Worm (Caenorhabditis elegans) whole organism, L2 larva: ENCODE data around the gene srz-56.

Experiments used
- C34F6.9 ChIP-seq: fragments of 150-350 bp; optimal IDR thresholded peaks from 2 replicates; lab custom pipeline; 2014; ENCODE audit warnings: missing biosample characterization, missing genetic modification characterization
- F13H6.1 ChIP-seq: sonication (generic microtip); optimal IDR thresholded peaks from 2 replicates; lab custom pipeline; 2016; ENCODE audit warnings: missing genetic modification characterization, missing compliant biosample characterization
- R02D3.7 ChIP-seq: fragments of 150-350 bp; optimal IDR thresholded peaks from 2 replicates; lab custom pipeline; 2014; ENCODE audit warnings: missing biosample characterization, missing genetic modification characterization
- Y55F3AM.14 ChIP-seq: fragments of 200-800 bp; sonication (Bioruptor generic); optimal IDR thresholded peaks from 2 replicates; lab custom pipeline; 2018; ENCODE audit warnings: mild to moderate bottlenecking, missing genetic modification characterization, missing compliant biosample characterization
- aly-2 ChIP-seq: fragments of 150-350 bp; optimal IDR thresholded peaks from 2 replicates; lab custom pipeline; 2014; ENCODE audit warnings: missing biosample characterization, missing genetic modification characterization
- ama-1 ChIP-seq: fragments of 150-350 bp; optimal IDR thresholded peaks from 2 replicates; lab custom pipeline; 2018; ENCODE audit warnings: inconsistent platforms
- blmp-1 ChIP-seq: sonication (generic microtip); optimal IDR thresholded peaks from 2 replicates; lab custom pipeline; 2017; ENCODE audit warnings: missing genetic modification characterization, mild to moderate bottlenecking, missing compliant biosample characterization, antibody characterized with exemption, moderate library complexity; ENCODE audit not compliant: insufficient read depth
- ceh-16 ChIP-seq: fragments of 150-350 bp; optimal IDR thresholded peaks from 2 replicates; lab custom pipeline; 2014; ENCODE audit warnings: missing biosample characterization, missing genetic modification characterization
- crh-2 ChIP-seq: sonication (generic microtip); optimal IDR thresholded peaks from 2 replicates; lab custom pipeline; 2017; ENCODE audit warnings: missing biosample characterization, missing genetic modification characterization
- dmd-4 ChIP-seq: sonication (generic microtip); optimal IDR thresholded peaks from 2 replicates; lab custom pipeline; 2017; ENCODE audit warnings: missing biosample characterization, missing genetic modification characterization
- egl-27 ChIP-seq: sonication (generic microtip); optimal IDR thresholded peaks from 3 replicates; lab custom pipeline; 2017; ENCODE audit warnings: missing biosample characterization, missing genetic modification reagents, missing genetic modification characterization
- elt-1 ChIP-seq: fragments of 150-350 bp; optimal IDR thresholded peaks from 2 replicates; lab custom pipeline; 2014; ENCODE audit warnings: missing biosample characterization, missing genetic modification characterization
- elt-3 ChIP-seq: sonication (generic microtip); optimal IDR thresholded peaks from 2 replicates; lab custom pipeline; 2017; ENCODE audit warnings: missing biosample characterization, missing genetic modification characterization
- fos-1 ChIP-seq: fragments of 150-350 bp; optimal IDR thresholded peaks from 2 replicates; lab custom pipeline; 2014; ENCODE audit warnings: missing biosample characterization, missing genetic modification characterization
- gmeb-1 ChIP-seq: fragments of 150-350 bp; optimal IDR thresholded peaks from 2 replicates; lab custom pipeline; 2014; ENCODE audit warnings: missing biosample characterization, missing genetic modification characterization
- lin-11 ChIP-seq: fragments of 150-350 bp; sonication (generic microtip); optimal IDR thresholded peaks from 2 replicates; lab custom pipeline; 2014; ENCODE audit warnings: missing biosample characterization, missing genetic modification characterization, inconsistent platforms, mixed read lengths
- lin-13 ChIP-seq: fragments of 150-350 bp; optimal IDR thresholded peaks from 2 replicates; lab custom pipeline; 2014; ENCODE audit warnings: missing biosample characterization, missing genetic modification reagents, missing genetic modification characterization
- lsy-2 ChIP-seq, 2 experiments: fragments of 150-350 bp in 1 of 2; sonication (generic microtip) in 1 of 2; optimal IDR thresholded peaks; 2 replicates each; lab custom pipeline; 2014 to 2017; ENCODE audit warnings: missing biosample characterization in 2 of 2, missing genetic modification characterization in 2 of 2
- mab-5 ChIP-seq: fragments of 150-350 bp; optimal IDR thresholded peaks from 2 replicates; lab custom pipeline; 2014; ENCODE audit warnings: missing biosample characterization, missing genetic modification characterization
- mbf-1 ChIP-seq: sonication (generic microtip); optimal IDR thresholded peaks from 2 replicates; lab custom pipeline; 2017; ENCODE audit warnings: missing biosample characterization, missing genetic modification characterization
- nhr-11 ChIP-seq: fragments of 150-350 bp; optimal IDR thresholded peaks from 2 replicates; lab custom pipeline; 2014; ENCODE audit warnings: missing biosample characterization, missing genetic modification characterization
- nhr-12 ChIP-seq: fragments of 150-350 bp; optimal IDR thresholded peaks from 2 replicates; lab custom pipeline; 2014; ENCODE audit warnings: missing biosample characterization, missing genetic modification characterization
- nhr-21 ChIP-seq: fragments of 150-350 bp; optimal IDR thresholded peaks from 2 replicates; lab custom pipeline; 2014; ENCODE audit warnings: missing biosample characterization, missing genetic modification characterization
- nhr-23 ChIP-seq: fragments of 150-350 bp; optimal IDR thresholded peaks from 2 replicates; lab custom pipeline; 2014; ENCODE audit warnings: missing biosample characterization, missing genetic modification reagents, missing genetic modification characterization
- nhr-237 ChIP-seq: fragments of 150-350 bp; optimal IDR thresholded peaks from 2 replicates; lab custom pipeline; 2014; ENCODE audit warnings: missing biosample characterization, missing genetic modification characterization
- nhr-25 ChIP-seq: fragments of 150-350 bp; sonication (generic microtip); optimal IDR thresholded peaks from 3 replicates; lab custom pipeline; 2014; ENCODE audit warnings: missing biosample characterization, missing genetic modification characterization
- nhr-6 ChIP-seq: fragments of 150-350 bp; optimal IDR thresholded peaks from 2 replicates; lab custom pipeline; 2014; ENCODE audit warnings: missing biosample characterization, missing genetic modification characterization
- nhr-77 ChIP-seq: fragments of 150-350 bp; optimal IDR thresholded peaks from 2 replicates; lab custom pipeline; 2014; ENCODE audit warnings: missing biosample characterization, missing genetic modification characterization
- peb-1 ChIP-seq: fragments of 150-350 bp; optimal IDR thresholded peaks from 2 replicates; lab custom pipeline; 2014; ENCODE audit warnings: missing biosample characterization, missing genetic modification characterization
- skn-1 ChIP-seq: sonication (generic microtip); optimal IDR thresholded peaks from 2 replicates; lab custom pipeline; 2017; ENCODE audit warnings: missing biosample characterization, missing genetic modification characterization
- sma-3 ChIP-seq: sonication (generic microtip); optimal IDR thresholded peaks from 2 replicates; lab custom pipeline; 2016; ENCODE audit warnings: missing genetic modification reagents, missing genetic modification characterization, missing compliant biosample characterization
- sma-9 ChIP-seq, 2 experiments: fragments of 150-350 bp in 1 of 2; sonication (generic microtip) in 1 of 2; optimal IDR thresholded peaks; 2 replicates each; lab custom pipeline; 2014 to 2016; ENCODE audit warnings: missing genetic modification characterization in 2 of 2, mild to moderate bottlenecking in 1 of 2, missing biosample characterization in 1 of 2, missing compliant biosample characterization in 1 of 2, missing genetic modification reagents in 1 of 2, moderate library complexity in 1 of 2
- snpc-4 ChIP-seq: fragments of 150-350 bp; optimal IDR thresholded peaks from 2 replicates; lab custom pipeline; 2014; ENCODE audit warnings: missing biosample characterization, missing genetic modification characterization
- unc-39 ChIP-seq: fragments of 150-350 bp; optimal IDR thresholded peaks from 2 replicates; lab custom pipeline; 2014; ENCODE audit warnings: missing biosample characterization, missing genetic modification characterization
- unc-55 ChIP-seq: fragments of 150-350 bp; sonication (generic microtip); optimal IDR thresholded peaks from 3 replicates; lab custom pipeline; 2014; ENCODE audit warnings: missing biosample characterization, missing genetic modification reagents, missing genetic modification characterization
- zag-1 ChIP-seq: fragments of 150-350 bp; optimal IDR thresholded peaks from 2 replicates; lab custom pipeline; 2014; ENCODE audit warnings: missing biosample characterization, missing genetic modification characterization
- ztf-1 ChIP-seq: fragments of 200-800 bp; sonication (Bioruptor generic); conservative IDR thresholded peaks from 2 replicates; pipeline ENCODE4 v1.3.6; 2022; ENCODE audit warnings: missing genetic modification characterization, missing compliant biosample characterization
- ztf-11 ChIP-seq: sonication (generic microtip); optimal IDR thresholded peaks from 2 replicates; lab custom pipeline; 2017; ENCODE audit warnings: missing biosample characterization, missing genetic modification characterization
- ztf-4 ChIP-seq: fragments of 150-350 bp; optimal IDR thresholded peaks from 2 replicates; lab custom pipeline; 2014; ENCODE audit warnings: missing biosample characterization, missing genetic modification characterization

The srz-56 gene

ce11 chrIII:2240471-2240870 lies at the start of gene srz-56:
Gene srz-56, plus strand, starts transcription at chrIII:2240771.
- TF ChIP-seq ztf-4 (tag; lab: Kevin White, UChicago): no peak
- no peak for TF ChIP-seq elt-3 (tag; lab: Kevin White, UChicago)
- no peak for TF ChIP-seq blmp-1 (tag; lab: Kevin White, UChicago)
- TF ChIP-seq fos-1: no peak
- no peak for TF ChIP-seq lin-13 (GFP tag; lab: Kevin White, UChicago)
- no peak for TF ChIP-seq nhr-21 (tag; lab: Kevin White, UChicago)
- no peak for TF ChIP-seq nhr-23 (tag; lab: Kevin White, UChicago)
- no peak for TF ChIP-seq unc-55 (GFP tag; lab: Kevin White, UChicago)
- TF ChIP-seq nhr-11: no peak
- TF ChIP-seq mbf-1 (tag; lab: Kevin White, UChicago): no peak
- TF ChIP-seq ztf-11 (tag; lab: Kevin White, UChicago): no peak
- no peak for TF ChIP-seq aly-2 (tag; lab: Kevin White, UChicago)
- no peak for TF ChIP-seq Y55F3AM.14
- TF ChIP-seq sma-9 (GFP tag; optimal IDR thresholded peaks at IDR 0.05; lab: Kevin White, UChicago): no peak
- TF ChIP-seq sma-9 (tag; optimal IDR thresholded peaks at IDR 0.05; lab: Kevin White, UChicago): no peak

- no peak for TF ChIP-seq ceh-16
- no peak for TF ChIP-seq sma-9 (GFP tag; optimal IDR thresholded peaks at IDR 0.05; lab: Kevin White, UChicago)
- TF ChIP-seq sma-9 (tag; optimal IDR thresholded peaks at IDR 0.05; lab: Kevin White, UChicago): no peak
- TF ChIP-seq snpc-4 (tag; lab: Kevin White, UChicago): no peak
- no peak for TF ChIP-seq ztf-4 (tag; lab: Kevin White, UChicago)
- TF ChIP-seq unc-55 (GFP tag; lab: Kevin White, UChicago): no peak
- no peak for TF ChIP-seq C34F6.9 (tag; lab: Kevin White, UChicago)
- no peak for TF ChIP-seq nhr-77
- TF ChIP-seq mbf-1 (tag; lab: Kevin White, UChicago): no peak
- no peak for TF ChIP-seq lin-11
- no peak for TF ChIP-seq gmeb-1 (tag; lab: Kevin White, UChicago)
- TF ChIP-seq fos-1: no peak
- TF ChIP-seq skn-1: no peak
Observed at ce11 chrIII:2197706-2198105, 42.9 kb upstream of the srz-56 start, which contains the start of gene C39B5.6. Gene C39B5.6, plus strand, starts transcription at chrIII:2198006.

ce11 chrIII:2205155-2205554 lies 35.4 kb upstream of the srz-56 start:
- TF ChIP-seq nhr-237 (tag; lab: Kevin White, UChicago) (no peak), egl-27 (no peak), C34F6.9 (tag; lab: Kevin White, UChicago) (no peak), ama-1 (no peak), crh-2 (no peak), nhr-6 (tag; lab: Kevin White, UChicago) (no peak), nhr-23 (tag; lab: Kevin White, UChicago) (no peak), mab-5 (tag; lab: Kevin White, UChicago) (no peak)

ce11 chrIII:2207864-2208263 lies 32.7 kb upstream of the srz-56 start, which contains the start of gene C39B5.5:
Gene C39B5.5, plus strand, starts transcription at chrIII:2208164.
- TF ChIP-seq crh-2 (no peak), peb-1 (tag; lab: Kevin White, UChicago) (no peak), nhr-12 (no peak), zag-1 (no peak), skn-1 (no peak), nhr-77 (no peak), elt-1 (no peak), ztf-4 (tag; lab: Kevin White, UChicago) (no peak), R02D3.7 (tag; lab: Kevin White, UChicago) (no peak), ceh-16 (no peak), F13H6.1 (tag; lab: Kevin White, UChicago) (no peak), gmeb-1 (tag; lab: Kevin White, UChicago) (no peak), lin-13 (GFP tag; lab: Kevin White, UChicago) (no peak), ztf-11 (tag; lab: Kevin White, UChicago) (no peak), sma-3 (no peak), blmp-1 (tag; lab: Kevin White, UChicago) (no peak), dmd-4 (tag; lab: Kevin White, UChicago) (no peak), ztf-1 (GFP tag; lab: Robert Waterston, UW) (no peak)

- no peak for TF ChIP-seq dmd-4 (tag; lab: Kevin White, UChicago)
- TF ChIP-seq nhr-237 (tag; lab: Kevin White, UChicago): no peak
- TF ChIP-seq Y55F3AM.14: no peak
- TF ChIP-seq gmeb-1 (tag; lab: Kevin White, UChicago): no peak
- no peak for TF ChIP-seq lsy-2 (tag; optimal IDR thresholded peaks at IDR 0.05; lab: Kevin White, UChicago)
- TF ChIP-seq nhr-25 (tag; lab: Kevin White, UChicago): no peak
- no peak for TF ChIP-seq nhr-6 (tag; lab: Kevin White, UChicago)
- no peak for TF ChIP-seq unc-39 (tag; lab: Kevin White, UChicago)
- no peak for TF ChIP-seq sma-3
- TF ChIP-seq nhr-77: no peak
- no peak for TF ChIP-seq nhr-21 (tag; lab: Kevin White, UChicago)
- TF ChIP-seq C34F6.9 (tag; lab: Kevin White, UChicago): no peak
- TF ChIP-seq unc-55 (GFP tag; lab: Kevin White, UChicago): no peak
Observed at ce11 chrIII:2210601-2211000, 30.0 kb upstream of the srz-56 start.
